Worm (Caenorhabditis elegans) whole organism, mixed stage, embryonic: ENCODE results near the gene lips-1.

ENCODE experiments used
- M03D4.4 ChIP-seq: sonication (generic microtip); optimal IDR thresholded peaks from 2 replicates; lab custom pipeline; 2017; ENCODE audit warnings: mild to moderate bottlenecking, missing genetic modification characterization, missing compliant biosample characterization
- bed-3 ChIP-seq: fragments of 200-800 bp; sonication (Bioruptor generic); optimal IDR thresholded peaks from 3 replicates; lab custom pipeline; 2018; ENCODE audit warnings: mild to moderate bottlenecking, missing genetic modification characterization, moderate library complexity, missing compliant biosample characterization
- blmp-1 ChIP-seq: fragments of 150-350 bp; optimal IDR thresholded peaks from 2 replicates; lab custom pipeline; 2014; ENCODE audit warnings: missing biosample characterization, missing genetic modification characterization
- ceh-39 ChIP-seq: fragments of 150-350 bp; optimal IDR thresholded peaks from 2 replicates; lab custom pipeline; 2014; ENCODE audit warnings: missing biosample characterization, missing genetic modification characterization
- ceh-43 ChIP-seq: fragments of 200-800 bp; sonication (Bioruptor generic); optimal IDR thresholded peaks from 2 replicates; lab custom pipeline; 2018; ENCODE audit warnings: mild to moderate bottlenecking, missing genetic modification characterization, moderate library complexity, missing compliant biosample characterization
- ceh-83 ChIP-seq: fragments of 200-800 bp; sonication (Bioruptor generic); optimal IDR thresholded peaks from 2 replicates; lab custom pipeline; 2018; ENCODE audit warnings: mild to moderate bottlenecking, missing genetic modification characterization, missing compliant biosample characterization
- ces-1 ChIP-seq: fragments of 150-350 bp; optimal IDR thresholded peaks from 2 replicates; lab custom pipeline; 2014; ENCODE audit warnings: missing biosample characterization, missing genetic modification reagents, missing genetic modification characterization
- cnd-1 ChIP-seq: fragments of 200-800 bp; sonication (Bioruptor generic); optimal IDR thresholded peaks from 2 replicates; lab custom pipeline; 2018; ENCODE audit warnings: mild to moderate bottlenecking, missing genetic modification characterization, missing compliant biosample characterization
- drap-1 ChIP-seq: fragments of 200-800 bp; sonication (Bioruptor generic); optimal IDR thresholded peaks from 3 replicates; lab custom pipeline; 2018; ENCODE audit warnings: mild to moderate bottlenecking, missing genetic modification characterization, missing compliant biosample characterization
- elt-1 ChIP-seq: sonication (generic microtip); optimal IDR thresholded peaks from 2 replicates; lab custom pipeline; 2017; ENCODE audit warnings: missing genetic modification characterization, mild to moderate bottlenecking, missing compliant biosample characterization, antibody characterized with exemption, moderate library complexity, borderline replicate concordance; ENCODE audit not compliant: insufficient read depth
- elt-3 ChIP-seq: fragments of 150-350 bp; optimal IDR thresholded peaks from 2 replicates; lab custom pipeline; 2014; ENCODE audit warnings: missing biosample characterization, missing genetic modification characterization
- ham-2 ChIP-seq: fragments of 200-800 bp; sonication (Bioruptor generic); optimal IDR thresholded peaks from 2 replicates; lab custom pipeline; 2018; ENCODE audit warnings: mild to moderate bottlenecking, missing genetic modification characterization, missing compliant biosample characterization
- hlh-1 ChIP-seq: fragments of 150-350 bp; optimal IDR thresholded peaks from 2 replicates; lab custom pipeline; 2014; ENCODE audit warnings: missing biosample characterization, missing genetic modification reagents, missing genetic modification characterization
- lin-32 ChIP-seq: fragments of 200-800 bp; sonication (Bioruptor generic); optimal IDR thresholded peaks from 2 replicates; lab custom pipeline; 2018; ENCODE audit warnings: mild to moderate bottlenecking, missing genetic modification characterization, missing compliant biosample characterization
- lsy-2 ChIP-seq: fragments of 150-350 bp; optimal IDR thresholded peaks from 2 replicates; lab custom pipeline; 2014; ENCODE audit warnings: missing biosample characterization, missing genetic modification characterization
- mab-5 ChIP-seq: fragments of 150-350 bp; optimal IDR thresholded peaks from 2 replicates; lab custom pipeline; 2014; ENCODE audit warnings: missing biosample characterization, missing genetic modification characterization
- mep-1 ChIP-seq: fragments of 150-350 bp; optimal IDR thresholded peaks from 2 replicates; lab custom pipeline; 2017; ENCODE audit warnings: missing biosample characterization, missing genetic modification reagents, missing genetic modification characterization, inconsistent platforms
- mls-2 ChIP-seq: sonication (generic microtip); optimal IDR thresholded peaks from 2 replicates; lab custom pipeline; 2016; ENCODE audit warnings: mild to moderate bottlenecking, missing genetic modification characterization, moderate library complexity, missing compliant biosample characterization
- nhr-12 ChIP-seq: fragments of 150-350 bp; optimal IDR thresholded peaks from 2 replicates; lab custom pipeline; 2014; ENCODE audit warnings: missing biosample characterization, missing genetic modification characterization
- nhr-237 ChIP-seq: fragments of 150-350 bp; optimal IDR thresholded peaks from 2 replicates; lab custom pipeline; 2014; ENCODE audit warnings: missing biosample characterization, missing genetic modification characterization
- nhr-28 ChIP-seq: fragments of 150-350 bp; optimal IDR thresholded peaks from 2 replicates; lab custom pipeline; 2014; ENCODE audit warnings: missing biosample characterization, missing genetic modification characterization
- nhr-76 ChIP-seq: sonication (generic microtip); optimal IDR thresholded peaks from 2 replicates; lab custom pipeline; 2017; ENCODE audit warnings: missing biosample characterization, missing genetic modification characterization
- pha-4 ChIP-seq: fragments of 150-350 bp; optimal IDR thresholded peaks from 2 replicates; lab custom pipeline; 2018; ENCODE audit warnings: missing biosample characterization, missing genetic modification reagents, missing genetic modification characterization
- sem-2 ChIP-seq: fragments of 200-800 bp; sonication (Bioruptor generic); optimal IDR thresholded peaks from 2 replicates; lab custom pipeline; 2018; ENCODE audit warnings: mild to moderate bottlenecking, missing genetic modification characterization, missing compliant biosample characterization
- snpc-4 ChIP-seq: fragments of 150-350 bp; optimal IDR thresholded peaks from 2 replicates; lab custom pipeline; 2014; ENCODE audit warnings: missing biosample characterization, missing genetic modification characterization
- sptf-1 ChIP-seq: sonication (generic microtip); optimal IDR thresholded peaks from 2 replicates; lab custom pipeline; 2017; ENCODE audit warnings: mild to moderate bottlenecking, missing genetic modification characterization, moderate library complexity, missing compliant biosample characterization
- tbx-8 ChIP-seq: fragments of 200-800 bp; sonication (Bioruptor generic); optimal IDR thresholded peaks from 2 replicates; lab custom pipeline; 2018; ENCODE audit warnings: mild to moderate bottlenecking, missing genetic modification characterization, moderate library complexity, missing compliant biosample characterization
- unc-120 ChIP-seq: sonication (generic microtip); optimal IDR thresholded peaks from 2 replicates; lab custom pipeline; 2017; ENCODE audit warnings: missing genetic modification characterization, missing compliant biosample characterization; ENCODE audit not compliant: poor library complexity, severe bottlenecking
- unc-39 ChIP-seq: fragments of 150-350 bp; optimal IDR thresholded peaks from 2 replicates; lab custom pipeline; 2014; ENCODE audit warnings: missing biosample characterization, missing genetic modification characterization
- unc-62 ChIP-seq: fragments of 150-350 bp; optimal IDR thresholded peaks from 2 replicates; lab custom pipeline; 2014; ENCODE audit warnings: missing biosample characterization, missing genetic modification reagents, missing genetic modification characterization
- zip-8 ChIP-seq: fragments of 150-350 bp; optimal IDR thresholded peaks from 2 replicates; lab custom pipeline; 2014; ENCODE audit warnings: missing biosample characterization, missing genetic modification characterization
- ztf-11 ChIP-seq: fragments of 150-350 bp; optimal IDR thresholded peaks from 2 replicates; lab custom pipeline; 2014; ENCODE audit warnings: missing biosample characterization, missing genetic modification characterization

The lips-1 gene

ce11 chrX:12523071-12523483, 30.5 kb downstream of the lips-1 start:
- TF ChIP-seq zip-8 (tag; lab: Kevin White, UChicago) (no peak), unc-39 (tag; lab: Kevin White, UChicago) (no peak), ceh-39 (no peak), unc-120 (tag; lab: Kevin White, UChicago) (no peak), sem-2 (GFP tag; lab: Kevin White, UChicago) (no peak), nhr-76 (tag; lab: Kevin White, UChicago) (no peak), ceh-43 (GFP tag; lab: Kevin White, UChicago) (no peak), lsy-2 (tag; lab: Kevin White, UChicago) (no peak), mls-2 (tag; lab: Kevin White, UChicago) (no peak), mep-1 (tag; lab: Kevin White, UChicago) (no peak), mab-5 (tag; lab: Kevin White, UChicago) (no peak), ztf-11 (tag; lab: Kevin White, UChicago) (no peak), drap-1 (GFP tag; lab: Kevin White, UChicago) (no peak), ces-1 (no peak), nhr-237 (tag; lab: Kevin White, UChicago) (no peak), nhr-12 (tag; lab: Kevin White, UChicago) (no peak), ceh-83 (GFP tag; lab: Kevin White, UChicago) (no peak), lin-32 (GFP tag; lab: Kevin White, UChicago) (no peak)

DNA sequence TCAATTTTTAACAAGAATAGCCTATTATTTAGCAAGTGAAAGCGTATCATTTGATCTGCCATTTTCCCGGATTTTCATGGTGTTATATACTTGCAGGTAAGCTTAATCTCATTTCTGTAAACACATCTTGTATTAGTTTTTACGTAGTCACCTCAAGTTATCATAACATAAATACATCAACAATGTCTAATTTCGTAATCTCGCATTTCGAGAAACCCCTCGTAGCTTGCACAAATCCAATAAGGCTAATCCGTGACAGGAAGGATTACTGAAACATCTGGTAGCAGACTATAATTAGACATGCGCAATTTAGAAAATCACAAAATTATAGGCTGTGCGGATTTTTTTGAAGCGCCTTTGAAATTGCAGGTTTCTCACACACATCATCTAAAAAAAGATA, 31.9 kb downstream of the lips-1 start:
- TF ChIP-seq ces-1, result peak; percentile 81
- TF ChIP-seq mep-1 (tag; lab: Kevin White, UChicago), result no peak

DNA sequence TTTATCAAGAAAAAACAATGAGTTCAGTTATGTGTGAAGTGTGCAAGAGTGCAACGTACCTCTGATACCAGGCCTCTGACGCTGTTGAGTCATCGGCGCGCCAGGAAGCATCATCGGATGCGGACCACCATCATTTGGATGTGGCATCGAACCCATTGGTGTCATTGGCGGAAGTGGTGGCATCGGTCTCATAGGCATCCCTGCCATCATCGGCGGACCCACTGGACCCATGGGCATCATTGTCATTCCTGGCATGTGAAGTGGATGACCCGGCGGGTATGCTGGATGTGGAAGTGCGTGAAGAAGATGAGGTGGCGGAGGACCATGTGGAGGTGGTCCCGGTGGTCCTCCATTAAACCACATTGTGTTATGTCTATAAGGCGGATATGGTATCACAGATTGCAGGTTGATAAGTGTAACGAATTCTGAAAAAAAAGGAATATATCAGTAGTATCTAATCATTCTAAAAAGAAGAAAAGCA, 32.8 kb downstream of the lips-1 start, which contains the start of gene scd-1:
scd-1 (minus strand) TSS at position 431 of the 481 bp plus-strand sequence.
- TF ChIP-seq nhr-76 (tag; lab: Kevin White, UChicago), result no peak
- no peak for TF ChIP-seq snpc-4
- TF ChIP-seq ztf-11 (tag; lab: Kevin White, UChicago), result no peak
- TF ChIP-seq drap-1 (GFP tag; lab: Kevin White, UChicago), result no peak
- TF ChIP-seq elt-1 (tag; lab: Kevin White, UChicago), result no peak
- no peak for TF ChIP-seq ceh-83 (GFP tag; lab: Kevin White, UChicago)
- no peak for TF ChIP-seq ceh-39
- TF ChIP-seq pha-4 (tag; lab: Kevin White, UChicago), result no peak
- no peak for TF ChIP-seq zip-8 (tag; lab: Kevin White, UChicago)
- no peak for TF ChIP-seq bed-3 (GFP tag; lab: Kevin White, UChicago)
- TF ChIP-seq lsy-2 (tag; lab: Kevin White, UChicago), result no peak
- TF ChIP-seq elt-3, result no peak
- TF ChIP-seq sptf-1 (tag; lab: Kevin White, UChicago), result no peak
- TF ChIP-seq hlh-1 (tag; lab: Kevin White, UChicago), result no peak
- no peak for TF ChIP-seq M03D4.4

- TF ChIP-seq elt-3 (no peak), snpc-4 (no peak), lsy-2 (tag; lab: Kevin White, UChicago) (no peak), M03D4.4 (no peak)
- TF ChIP-seq, all 35 proteins: peak for 0
Observed at ce11 chrX:12532405-12532804, 39.8 kb downstream of the lips-1 start.

DNA sequence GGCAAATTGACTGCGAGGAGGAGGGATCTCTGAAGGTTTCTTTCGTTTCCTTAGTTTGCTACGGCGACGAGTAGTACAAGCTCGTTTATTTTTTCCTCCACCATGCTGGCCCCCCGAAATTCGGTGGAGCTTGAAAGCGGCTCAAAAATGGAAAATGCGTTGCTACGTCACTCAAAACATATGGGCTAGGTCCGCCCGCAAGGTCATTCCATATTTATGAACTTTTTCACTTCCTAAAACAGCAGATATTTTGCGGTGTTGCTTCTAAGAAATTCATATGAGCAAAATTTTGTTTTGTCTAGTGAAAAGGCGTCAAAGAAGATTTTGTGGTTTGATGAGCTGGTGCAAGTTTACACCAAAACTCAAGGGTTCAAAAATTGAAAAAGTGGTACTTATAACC, 41.9 kb downstream of the lips-1 start:
- no peak for TF ChIP-seq tbx-8 (GFP tag; lab: Kevin White, UChicago)
- TF ChIP-seq blmp-1 (tag; lab: Kevin White, UChicago), result no peak
- no peak for TF ChIP-seq unc-62 (GFP tag; lab: Kevin White, UChicago)
- TF ChIP-seq ceh-83 (GFP tag; lab: Kevin White, UChicago), result no peak
- TF ChIP-seq unc-120 (tag; lab: Kevin White, UChicago), result no peak
- no peak for TF ChIP-seq cnd-1 (tag; lab: Kevin White, UChicago)
- no peak for TF ChIP-seq mep-1 (tag; lab: Kevin White, UChicago)
- TF ChIP-seq ztf-11 (tag; lab: Kevin White, UChicago), result no peak
- TF ChIP-seq nhr-28 (tag; lab: Kevin White, UChicago), result no peak
- TF ChIP-seq ham-2 (GFP tag; lab: Kevin White, UChicago), result no peak
- no peak for TF ChIP-seq elt-3
- TF ChIP-seq sptf-1 (tag; lab: Kevin White, UChicago), result no peak
